Fruit fly (Drosophila melanogaster): Measurements from ENCODE around the gene CG5787.
A peak's percentile ranks its signal among the peaks of the same experiment; 100 is the strongest.

Gene CG5787

dm6 chr2L:12750060-12750459, 37.3 kb upstream of the CG5787 start (continued):
- TF ChIP-seq schlank (tag; optimal IDR thresholded peaks at IDR 0.05), result no peak
- TF ChIP-seq CG18599 (GFP tag; optimal IDR thresholded peaks at IDR 0.05), result no peak
- no peak for TF ChIP-seq h (optimal IDR thresholded peaks at IDR 0.05)
- peak; percentile 20 for TF ChIP-seq dmrt11E (tag; optimal IDR thresholded peaks at IDR 0.05)
- no peak for TF ChIP-seq CG1602 (GFP tag; optimal IDR thresholded peaks at IDR 0.05)
- TF ChIP-seq NC2β (GFP tag; optimal IDR thresholded peaks at IDR 0.05), result no peak
- no peak for TF ChIP-seq CG4820 (GFP tag; optimal IDR thresholded peaks at IDR 0.05)
- TF ChIP-seq CG3847 (GFP tag; IDR thresholded peaks at IDR 0.05), result no peak
- no peak for TF ChIP-seq ttk (GFP tag; IDR thresholded peaks at IDR 0.05)
- TF ChIP-seq Adf1 (GFP tag; IDR thresholded peaks at IDR 0.05), result no peak
- TF ChIP-seq ci (GFP tag; IDR thresholded peaks at IDR 0.05), result no peak
- no peak for TF ChIP-seq exex (tag; optimal IDR thresholded peaks at IDR 0.05)
- no peak for TF ChIP-seq ERR (GFP tag; optimal IDR thresholded peaks at IDR 0.05)
- TF ChIP-seq Jarid2 (GFP tag; optimal IDR thresholded peaks at IDR 0.05), result no peak
- no peak for TF ChIP-seq CG15601 (tag; optimal IDR thresholded peaks at IDR 0.05)
- TF ChIP-seq Opbp (GFP tag; IDR thresholded peaks at IDR 0.05; ENCODE audit: partially characterized antibody), result no peak
- TF ChIP-seq sna (GFP tag; IDR thresholded peaks at IDR 0.05; ENCODE audit: partially characterized antibody), result no peak
- no peak for TF ChIP-seq tap (tag; optimal IDR thresholded peaks at IDR 0.05)
- TF ChIP-seq bsh (GFP tag; optimal IDR thresholded peaks at IDR 0.05), result peak in 1 of 2 experiments; percentile 29
- TF ChIP-seq E2f1 (GFP tag; IDR thresholded peaks at IDR 0.05), result no peak
- TF ChIP-seq CG5180 (GFP tag; optimal IDR thresholded peaks at IDR 0.05), result no peak
- peak; percentile 10 for TF ChIP-seq unpg (GFP tag; optimal IDR thresholded peaks at IDR 0.05)
- no peak for TF ChIP-seq toy (GFP tag; IDR thresholded peaks at IDR 0.05)
- no peak for TF ChIP-seq Nf-YB (GFP tag; optimal IDR thresholded peaks at IDR 0.05)
- no peak for TF ChIP-seq croc (GFP tag; conservative IDR thresholded peaks at IDR 0.05)
- no peak for TF ChIP-seq dimm (GFP tag; IDR thresholded peaks at IDR 0.05)
- no peak for TF ChIP-seq Hr39 (optimal IDR thresholded peaks at IDR 0.05)
- peak; percentile 36 for TF ChIP-seq CG31441 (GFP tag; IDR thresholded peaks at IDR 0.05)
- TF ChIP-seq E2f2 (GFP tag; IDR thresholded peaks at IDR 0.05), result no peak
- no peak for TF ChIP-seq ken (GFP tag; IDR thresholded peaks at IDR 0.05)
- no peak for TF ChIP-seq ab (GFP tag; optimal IDR thresholded peaks at IDR 0.05)
- no peak for TF ChIP-seq wor (GFP tag; IDR thresholded peaks at IDR 0.05)
- TF ChIP-seq Bdp1 (GFP tag; optimal IDR thresholded peaks at IDR 0.05), result no peak
- no peak for TF ChIP-seq sd (tag; optimal IDR thresholded peaks at IDR 0.05)
- TF ChIP-seq CG16779 (GFP tag; IDR thresholded peaks at IDR 0.05), result no peak
- peak; percentile 21 for TF ChIP-seq CG15269 (tag; optimal IDR thresholded peaks at IDR 0.05)
- TF ChIP-seq jing (GFP tag; optimal IDR thresholded peaks at IDR 0.05), result no peak
- TF ChIP-seq Drgx (GFP tag; IDR thresholded peaks at IDR 0.05), result no peak
- TF ChIP-seq CG31388 (GFP tag; optimal IDR thresholded peaks at IDR 0.05), result no peak
- no peak for TF ChIP-seq CG12104 (GFP tag; optimal IDR thresholded peaks at IDR 0.05)
- TF ChIP-seq CG6175 (GFP tag; IDR thresholded peaks at IDR 0.05), result no peak
- TF ChIP-seq CG7556 (GFP tag; optimal IDR thresholded peaks at IDR 0.05), result peak; percentile 21
- TF ChIP-seq CG15696 (tag; optimal IDR thresholded peaks at IDR 0.05), result no peak
- TF ChIP-seq lola (GFP tag; optimal IDR thresholded peaks at IDR 0.05), result no peak
- TF ChIP-seq ash1 (GFP tag; optimal IDR thresholded peaks at IDR 0.05), result no peak
- no peak for TF ChIP-seq bbx (GFP tag; IDR thresholded peaks at IDR 0.05; ENCODE audit: partially characterized antibody)
- TF ChIP-seq CG14441 (GFP tag; IDR thresholded peaks at IDR 0.05), result no peak
- TF ChIP-seq Poxn (GFP tag; IDR thresholded peaks at IDR 0.05), result no peak
- peak; percentile 39 for TF ChIP-seq CG2678 (tag; optimal IDR thresholded peaks at IDR 0.05)
- TF ChIP-seq sug (tag; optimal IDR thresholded peaks at IDR 0.05), result no peak
- TF ChIP-seq mld (GFP tag; IDR thresholded peaks at IDR 0.05; ENCODE audit: partially characterized antibody), result no peak
- no peak for TF ChIP-seq bab2 (GFP tag; optimal IDR thresholded peaks at IDR 0.05)

Measured in whole organism, embryonic.